Worm (Caenorhabditis elegans): ENCODE data around the gene R148.7.

R148.7 gene

ce11 chrIII:3165309-3165708, 32.9 kb downstream of the R148.7 start, which contains the start of gene R148.5:
R148.5 (plus strand) TSS chrIII:3165639.
- TF ChIP-seq blmp-1 (tag; optimal IDR thresholded peaks at IDR 0.05) (peak; percentile 57), nhr-77 (tag; optimal IDR thresholded peaks at IDR 0.05) (no peak)

DNA sequence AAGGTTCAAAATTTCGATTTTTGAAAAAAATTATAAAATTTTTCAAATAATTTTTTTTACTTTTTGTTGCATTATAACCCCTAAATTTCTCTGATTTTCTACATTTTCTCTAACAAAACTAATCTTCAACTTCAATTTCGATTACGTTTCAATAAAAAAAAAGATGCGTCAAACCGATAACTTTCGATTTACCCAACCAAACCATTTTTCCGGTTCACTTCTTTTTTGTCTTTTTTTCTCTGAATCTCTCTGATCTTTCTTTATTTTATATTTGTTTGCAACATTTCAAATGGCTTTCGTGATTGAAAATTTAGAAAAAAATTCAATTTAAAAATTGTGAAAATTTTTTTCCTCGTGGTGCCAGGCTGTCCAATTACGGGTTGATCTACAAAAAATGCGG, 34.8 kb downstream of the R148.7 start:
- TF ChIP-seq isw-1 (GFP tag; IDR thresholded peaks at IDR 0.05), result no peak
- TF ChIP-seq nhr-85 (tag), result peak; percentile 59
- no peak for TF ChIP-seq mef-2 (tag; optimal IDR thresholded peaks at IDR 0.05)
- TF ChIP-seq nhr-28 (tag; optimal IDR thresholded peaks at IDR 0.05), result no peak
- TF ChIP-seq nhr-90 (tag; optimal IDR thresholded peaks at IDR 0.05; ENCODE audit: poor library complexity), result no peak
- TF ChIP-seq ces-1 (GFP tag; optimal IDR thresholded peaks at IDR 0.05), result no peak
- TF ChIP-seq lin-13 (GFP tag; optimal IDR thresholded peaks at IDR 0.05), result no peak
- no peak for TF ChIP-seq hpl-2 (GFP tag; optimal IDR thresholded peaks at IDR 0.05)
- no peak for TF ChIP-seq zip-4 (GFP tag; optimal IDR thresholded peaks at IDR 0.05)
- no peak for TF ChIP-seq efl-3 (GFP tag; optimal IDR thresholded peaks at IDR 0.05)
- peak; percentile 85 for TF ChIP-seq blmp-1 (tag; optimal IDR thresholded peaks at IDR 0.05)
- peak; percentile 37 for TF ChIP-seq lin-14 (GFP tag; optimal IDR thresholded peaks at IDR 0.05)

ce11 chrIII:3161600-3161999, 36.6 kb downstream of the R148.7 start:
- no peak for TF ChIP-seq sptf-1 (tag; optimal IDR thresholded peaks at IDR 0.05)
- peak; percentile 94 for TF ChIP-seq blmp-1 (tag; optimal IDR thresholded peaks at IDR 0.05)
- peak; percentile 57 for TF ChIP-seq mep-1 (tag; optimal IDR thresholded peaks at IDR 0.05)
- TF ChIP-seq rnt-1 (tag; optimal IDR thresholded peaks at IDR 0.05), result no peak
- no peak for TF ChIP-seq nhr-90 (tag; optimal IDR thresholded peaks at IDR 0.05; ENCODE audit: poor library complexity)
- peak; percentile 77 for TF ChIP-seq nhr-85 (tag)
- TF ChIP-seq lin-14 (GFP tag; optimal IDR thresholded peaks at IDR 0.05), result peak; percentile 80
- TF ChIP-seq isw-1 (GFP tag; IDR thresholded peaks at IDR 0.05), result no peak
- TF ChIP-seq elt-3 (tag; optimal IDR thresholded peaks at IDR 0.05), result peak in 1 of 6 experiments; percentile 9
- TF ChIP-seq egl-13 (tag; optimal IDR thresholded peaks at IDR 0.05), result no peak
- no peak for TF ChIP-seq ama-1 (optimal IDR thresholded peaks at IDR 0.05)
- no peak for TF ChIP-seq nhr-20 (tag; optimal IDR thresholded peaks at IDR 0.05)
- no peak for TF ChIP-seq unc-130 (tag; optimal IDR thresholded peaks at IDR 0.05)
- TF ChIP-seq tbx-2 (tag; optimal IDR thresholded peaks at IDR 0.05), result no peak
- no peak for TF ChIP-seq unc-30 (tag; optimal IDR thresholded peaks at IDR 0.05)
- TF ChIP-seq unc-98 (GFP tag; IDR thresholded peaks at IDR 0.05), result no peak

- TF ChIP-seq ztf-4 (tag; optimal IDR thresholded peaks at IDR 0.05) (no peak), blmp-1 (tag; optimal IDR thresholded peaks at IDR 0.05) (peak; percentile 66)
Observed at ce11 chrIII:3160490-3160889, 37.7 kb downstream of the R148.7 start.

- TF ChIP-seq lin-14 (GFP tag; optimal IDR thresholded peaks at IDR 0.05), result no peak
- no peak for TF ChIP-seq nhr-12 (tag; optimal IDR thresholded peaks at IDR 0.05)
- no peak for TF ChIP-seq nhr-47 (tag; optimal IDR thresholded peaks at IDR 0.05)
- no peak for TF ChIP-seq unc-130 (tag; optimal IDR thresholded peaks at IDR 0.05)
- TF ChIP-seq hlh-17 (GFP tag; optimal IDR thresholded peaks at IDR 0.05; ENCODE audit: borderline replicate concordance), result no peak
- no peak for TF ChIP-seq lsy-2 (tag; optimal IDR thresholded peaks at IDR 0.05)
- TF ChIP-seq nhr-71 (tag; optimal IDR thresholded peaks at IDR 0.05), result no peak
- no peak for TF ChIP-seq ztf-11 (tag; optimal IDR thresholded peaks at IDR 0.05)
- no peak for TF ChIP-seq nhr-28 (tag; optimal IDR thresholded peaks at IDR 0.05)
- no peak for TF ChIP-seq ceh-90 (tag; optimal IDR thresholded peaks at IDR 0.05)
- no peak for TF ChIP-seq nhr-85 (tag)
- TF ChIP-seq xbp-1 (tag; optimal IDR thresholded peaks at IDR 0.05), result no peak
- no peak for TF ChIP-seq zip-4 (GFP tag; optimal IDR thresholded peaks at IDR 0.05)
- TF ChIP-seq skn-1 (tag; optimal IDR thresholded peaks at IDR 0.05), result no peak
- TF ChIP-seq lin-15B (tag; optimal IDR thresholded peaks at IDR 0.05), result no peak
Observed at ce11 chrIII:3154968-3155367, 43.2 kb downstream of the R148.7 start, which contains the start of gene C44B11.1. C44B11.1 (plus strand) TSS chrIII:3155268.
